Fruit fly (Drosophila melanogaster) whole organism, embryonic: ENCODE measurements around the gene pyd.

Source experiments
- Aef1 ChIP-seq: fragments of 200-800 bp; sonication (Bioruptor generic); IDR thresholded peaks from 3 replicates; pipeline ENCODE4 v1.3.6; 2022; ENCODE audit warnings: missing biosample characterization, missing genetic modification characterization
- Asciz ChIP-seq: fragments of 200-800 bp; sonication (Bioruptor generic); optimal IDR thresholded peaks from 2 replicates; lab custom pipeline; 2017; ENCODE audit warnings: missing biosample characterization, mild to moderate bottlenecking, missing genetic modification characterization, missing genetic modification reagents
- Atf6 ChIP-seq: fragments of 200-800 bp; sonication (Bioruptor generic); IDR thresholded peaks from 2 replicates; pipeline ENCODE4 v1.3.6; 2022; ENCODE audit warnings: missing biosample characterization, missing genetic modification characterization
- BEAF-32 ChIP-seq: fragments of 200-800 bp; sonication (Bioruptor generic); optimal IDR thresholded peaks from 3 replicates; lab custom pipeline; 2017; ENCODE audit warnings: missing biosample characterization, missing genetic modification characterization, mild to moderate bottlenecking, moderate library complexity, missing genetic modification reagents
- Blimp-1 ChIP-seq: fragments of 200-800 bp; sonication (Bioruptor generic); optimal IDR thresholded peaks from 3 replicates; lab custom pipeline; 2018; ENCODE audit warnings: missing biosample characterization, missing genetic modification characterization, mild to moderate bottlenecking, moderate library complexity, missing genetic modification reagents
- CG10462 ChIP-seq: fragments of 200-800 bp; sonication (Bioruptor generic); optimal IDR thresholded peaks from 2 replicates; lab custom pipeline; 2016; ENCODE audit warnings: missing biosample characterization, missing genetic modification characterization
- CG11398 ChIP-seq: fragments of 200-800 bp; sonication (Bioruptor generic); optimal IDR thresholded peaks from 2 replicates; lab custom pipeline; 2016; ENCODE audit warnings: missing biosample characterization, missing genetic modification characterization
- CG12299 ChIP-seq: fragments of 200-800 bp; sonication (Bioruptor generic); optimal IDR thresholded peaks from 2 replicates; lab custom pipeline; 2018; ENCODE audit warnings: missing biosample characterization, mild to moderate bottlenecking, missing genetic modification characterization
- CG13624 ChIP-seq: fragments of 200-800 bp; sonication (Bioruptor generic); optimal IDR thresholded peaks from 2 replicates; lab custom pipeline; 2016; ENCODE audit warnings: missing biosample characterization, missing genetic modification characterization
- CG13894 ChIP-seq: fragments of 200-800 bp; sonication (Bioruptor generic); optimal IDR thresholded peaks from 3 replicates; lab custom pipeline; 2018; ENCODE audit warnings: missing biosample characterization, mild to moderate bottlenecking, missing genetic modification characterization, moderate library complexity
- CG14965 ChIP-seq: fragments of 200-800 bp; sonication (Bioruptor generic); optimal IDR thresholded peaks from 2 replicates; lab custom pipeline; 2016; ENCODE audit warnings: missing biosample characterization, missing genetic modification characterization, borderline replicate concordance
- CG15011 ChIP-seq: fragments of 200-800 bp; sonication (Bioruptor generic); optimal IDR thresholded peaks from 3 replicates; lab custom pipeline; 2018; ENCODE audit warnings: missing biosample characterization, mild to moderate bottlenecking, missing genetic modification characterization
- CG15073 ChIP-seq: fragments of 200-800 bp; sonication (Bioruptor generic); optimal IDR thresholded peaks from 2 replicates; lab custom pipeline; 2016; ENCODE audit warnings: missing biosample characterization, missing genetic modification characterization
- CG17568 ChIP-seq: fragments of 200-800 bp; sonication (Bioruptor generic); optimal IDR thresholded peaks from 2 replicates; lab custom pipeline; 2018; ENCODE audit warnings: missing biosample characterization, mild to moderate bottlenecking, missing genetic modification characterization, moderate library complexity
- CG18011 ChIP-seq: fragments of 200-800 bp; sonication (Bioruptor generic); optimal IDR thresholded peaks from 2 replicates; lab custom pipeline; 2017; ENCODE audit warnings: missing biosample characterization, missing genetic modification characterization, mild to moderate bottlenecking, moderate library complexity, missing genotype
- CG1832 ChIP-seq: fragments of 200-800 bp; sonication (Bioruptor generic); optimal IDR thresholded peaks from 2 replicates; lab custom pipeline; 2017; ENCODE audit warnings: missing biosample characterization, mild to moderate bottlenecking, missing genetic modification characterization, inconsistent platforms
- CG31441 ChIP-seq: fragments of 200-800 bp; sonication (Bioruptor generic); IDR thresholded peaks from 2 replicates; pipeline ENCODE4 v1.3.6; 2022; ENCODE audit warnings: missing biosample characterization, missing genetic modification characterization
- CG3281 ChIP-seq: fragments of 200-800 bp; sonication (Bioruptor generic); optimal IDR thresholded peaks from 3 replicates; lab custom pipeline; 2017; ENCODE audit warnings: missing biosample characterization, mild to moderate bottlenecking, missing genetic modification characterization
- CG43689 ChIP-seq: fragments of 200-800 bp; sonication (Bioruptor generic); IDR thresholded peaks from 2 replicates; pipeline ENCODE4 v1.3.6; 2022; ENCODE audit warnings: missing biosample characterization, missing genetic modification characterization
- CG4707 ChIP-seq: fragments of 200-800 bp; sonication (Bioruptor generic); optimal IDR thresholded peaks from 2 replicates; lab custom pipeline; 2018; ENCODE audit warnings: missing biosample characterization, mild to moderate bottlenecking, missing genetic modification characterization, moderate library complexity
- CG9215 ChIP-seq: fragments of 200-800 bp; sonication (Bioruptor generic); IDR thresholded peaks from 2 replicates; pipeline ENCODE4 v1.3.6; 2022; ENCODE audit warnings: missing biosample characterization, missing genetic modification characterization
- CTCF ChIP-seq: fragments of 200-800 bp; sonication (Bioruptor generic); optimal IDR thresholded peaks from 2 replicates; lab custom pipeline; 2017; ENCODE audit warnings: missing biosample characterization, mild to moderate bottlenecking, missing genetic modification characterization, moderate library complexity
- CrebB ChIP-seq: fragments of 200-800 bp; sonication (Bioruptor generic); optimal IDR thresholded peaks from 3 replicates; lab custom pipeline; 2018; ENCODE audit warnings: missing biosample characterization, mild to moderate bottlenecking, missing genetic modification characterization
- Dp ChIP-seq: fragments of 200-800 bp; sonication (Bioruptor generic); optimal IDR thresholded peaks from 2 replicates; lab custom pipeline; 2018; ENCODE audit warnings: missing biosample characterization, mild to moderate bottlenecking, missing genetic modification characterization, moderate library complexity
- HLH4C ChIP-seq: fragments of 200-800 bp; sonication (Bioruptor generic); IDR thresholded peaks from 3 replicates; pipeline ENCODE4 v1.3.6; 2022; ENCODE audit warnings: missing biosample characterization, missing genetic modification characterization; ENCODE audit not compliant: partially characterized antibody
- HmgZ ChIP-seq: fragments of 200-800 bp; sonication (Bioruptor generic); optimal IDR thresholded peaks from 2 replicates; lab custom pipeline; 2018; ENCODE audit warnings: missing biosample characterization, mild to moderate bottlenecking, missing genetic modification characterization
- MTF-1 ChIP-seq: fragments of 200-800 bp; sonication (Bioruptor generic); optimal IDR thresholded peaks from 2 replicates; lab custom pipeline; 2018; ENCODE audit warnings: missing biosample characterization, mild to moderate bottlenecking, missing genetic modification characterization, borderline replicate concordance
- Oli ChIP-seq: fragments of 200-800 bp; sonication (Bioruptor generic); optimal IDR thresholded peaks from 2 replicates; lab custom pipeline; 2018; ENCODE audit warnings: missing biosample characterization, mild to moderate bottlenecking, missing genetic modification characterization, moderate library complexity
- Rx ChIP-seq: fragments of 200-800 bp; sonication (Bioruptor generic); IDR thresholded peaks from 2 replicates; pipeline ENCODE4 v1.3.6; 2022; ENCODE audit warnings: missing biosample characterization, missing genetic modification characterization
- Side ChIP-seq: fragments of 200-800 bp; sonication (Bioruptor generic); optimal IDR thresholded peaks from 2 replicates; lab custom pipeline; 2016; ENCODE audit warnings: missing biosample characterization, missing genetic modification characterization
- Sin3A ChIP-seq: fragments of >200 bp; optimal IDR thresholded peaks from 2 replicates; lab custom pipeline; 2018
- Six4 ChIP-seq: fragments of 200-800 bp; sonication (Bioruptor generic); optimal IDR thresholded peaks from 2 replicates; lab custom pipeline; 2016; ENCODE audit warnings: missing biosample characterization, missing genetic modification characterization
- ab ChIP-seq: fragments of 200-800 bp; sonication (Bioruptor generic); optimal IDR thresholded peaks from 2 replicates; lab custom pipeline; 2016; ENCODE audit warnings: missing biosample characterization, missing genetic modification characterization
- al ChIP-seq: fragments of 200-800 bp; sonication (Bioruptor generic); IDR thresholded peaks from 2 replicates; pipeline ENCODE4 v1.3.6; 2022; ENCODE audit warnings: missing biosample characterization, missing genetic modification characterization
- chif ChIP-seq, 2 experiments: fragments of 200-800 bp; sonication (Bioruptor generic); optimal IDR thresholded peaks; 3 replicates each; lab custom pipeline; 2016; ENCODE audit warnings: missing biosample characterization in 2 of 2, missing genetic modification characterization in 2 of 2
- gem ChIP-seq: fragments of 200-800 bp; sonication (Bioruptor generic); optimal IDR thresholded peaks from 2 replicates; lab custom pipeline; 2019; ENCODE audit warnings: missing biosample characterization, mild to moderate bottlenecking, missing genetic modification characterization, moderate library complexity
- grn ChIP-seq: fragments of 200-800 bp; sonication (Bioruptor generic); optimal IDR thresholded peaks from 3 replicates; lab custom pipeline; 2017; ENCODE audit warnings: missing biosample characterization, missing genetic modification characterization
- her ChIP-seq: fragments of 200-800 bp; sonication (Bioruptor generic); optimal IDR thresholded peaks from 2 replicates; lab custom pipeline; 2016; ENCODE audit warnings: missing biosample characterization, missing genetic modification characterization
- jigr1 ChIP-seq: fragments of 200-800 bp; sonication (Bioruptor generic); IDR thresholded peaks from 3 replicates; pipeline ENCODE4 v1.3.6; 2022; ENCODE audit warnings: missing biosample characterization, missing genetic modification characterization
- jing ChIP-seq: fragments of 200-800 bp; sonication (Bioruptor generic); optimal IDR thresholded peaks from 2 replicates; lab custom pipeline; 2018; ENCODE audit warnings: missing biosample characterization, mild to moderate bottlenecking, missing genetic modification characterization
- nau ChIP-seq: fragments of 200-800 bp; sonication (Bioruptor generic); optimal IDR thresholded peaks from 3 replicates; lab custom pipeline; 2017; ENCODE audit warnings: missing biosample characterization, mild to moderate bottlenecking, missing genetic modification characterization, missing genetic modification reagents
- oc ChIP-seq: fragments of 200-800 bp; sonication (Bioruptor generic); optimal IDR thresholded peaks from 2 replicates; lab custom pipeline; 2018; ENCODE audit warnings: missing biosample characterization, mild to moderate bottlenecking, missing genetic modification characterization, moderate library complexity
- pb ChIP-seq: fragments of 200-800 bp; sonication (Bioruptor generic); optimal IDR thresholded peaks from 3 replicates; lab custom pipeline; 2016; ENCODE audit warnings: missing biosample characterization, missing genetic modification characterization
- sens-2 ChIP-seq: fragments of 200-800 bp; sonication (Bioruptor generic); IDR thresholded peaks from 2 replicates; pipeline ENCODE4 v1.3.6; 2022; ENCODE audit warnings: missing biosample characterization, missing genetic modification characterization
- seq ChIP-seq: fragments of 200-800 bp; sonication (Bioruptor generic); IDR thresholded peaks from 2 replicates; pipeline ENCODE4 v1.3.6; 2022; ENCODE audit warnings: missing biosample characterization, missing genetic modification characterization
- so ChIP-seq: fragments of 200-800 bp; sonication (Bioruptor generic); IDR thresholded peaks from 3 replicates; pipeline ENCODE4 v1.3.6; 2022; ENCODE audit warnings: missing biosample characterization, missing genetic modification characterization
- sug ChIP-seq: fragments of 200-800 bp; optimal IDR thresholded peaks from 2 replicates; lab custom pipeline; 2019; ENCODE audit warnings: missing biosample characterization, mild to moderate bottlenecking, missing genetic modification characterization, moderate library complexity
- tll ChIP-seq, 2 experiments: fragments of 200-800 bp in 1 of 2; fragments of >200 bp in 1 of 2; sonication (Bioruptor generic) in 1 of 2; optimal IDR thresholded peaks; 2 replicates each; lab custom pipeline; 2017 to 2019; ENCODE audit warnings: missing biosample characterization in 2 of 2, missing genetic modification characterization in 2 of 2, mild to moderate bottlenecking in 1 of 2, moderate library complexity in 1 of 2
- trem ChIP-seq: fragments of 200-800 bp; optimal IDR thresholded peaks from 3 replicates; lab custom pipeline; 2019; ENCODE audit warnings: missing biosample characterization, mild to moderate bottlenecking, missing genetic modification characterization, moderate library complexity
- unpg ChIP-seq: fragments of 200-800 bp; sonication (Bioruptor generic); optimal IDR thresholded peaks from 3 replicates; lab custom pipeline; 2018; ENCODE audit warnings: missing biosample characterization, mild to moderate bottlenecking, missing genetic modification characterization, moderate library complexity

pyd gene

dm6 chr3R:8811323-8811936 lies 120.3 kb downstream of the pyd start (continued):
- TF ChIP-seq CG4707 (GFP tag; lab: Kevin White, UChicago) = peak; percentile 94
- TF ChIP-seq sens-2 (GFP tag; lab: Robert Waterston, UW) = peak; percentile 97
- peak; percentile 96 for TF ChIP-seq her (GFP tag; lab: Kevin White, UChicago)
- TF ChIP-seq jigr1 = peak; percentile 97
- peak; percentile 98 for TF ChIP-seq CG17568
- TF ChIP-seq Oli (tag; lab: Kevin White, UChicago) = peak; percentile 99
- peak; percentile 37 for TF ChIP-seq Dp (GFP tag; lab: Kevin White, UChicago)
- TF ChIP-seq sug (tag; lab: Kevin White, UChicago) = peak; percentile 98
- peak; percentile 99 for TF ChIP-seq HmgZ (tag; lab: Kevin White, UChicago)
- TF ChIP-seq Six4 (GFP tag; lab: Kevin White, UChicago) = peak; percentile 98
- peak; percentile 97 for TF ChIP-seq Blimp-1 (GFP tag; lab: Kevin White, UChicago)
- TF ChIP-seq unpg = peak; percentile 99
- TF ChIP-seq nau (GFP tag; lab: Kevin White, UChicago) = peak; percentile 99
- TF ChIP-seq pb = peak; percentile 97
- TF ChIP-seq tll (GFP tag; optimal IDR thresholded peaks at IDR 0.05; lab: Kevin White, UChicago) = no peak
- peak; percentile 86 for TF ChIP-seq CG15073 (GFP tag; lab: Kevin White, UChicago)
- peak; percentile 99 for TF ChIP-seq oc (tag; lab: Kevin White, UChicago)
- peak; percentile 99 for TF ChIP-seq gem (tag; lab: Kevin White, UChicago)
- peak; percentile 99 for TF ChIP-seq so
- peak; percentile 86 for TF ChIP-seq grn
- TF ChIP-seq al (GFP tag; lab: Robert Waterston, UW) = peak; percentile 99
- peak; percentile 99 for TF ChIP-seq CG13894 (tag; lab: Kevin White, UChicago)
- TF ChIP-seq CG11398 (GFP tag; lab: Kevin White, UChicago) = peak; percentile 97
- TF ChIP-seq CG10462 (GFP tag; lab: Kevin White, UChicago) = peak; percentile 98
- TF ChIP-seq Atf6 (GFP tag; lab: Robert Waterston, UW) = peak; percentile 99
- TF ChIP-seq CG1832 (GFP tag; lab: Kevin White, UChicago) = no peak
- TF ChIP-seq CG14965 (GFP tag; lab: Kevin White, UChicago) = peak; percentile 89
- peak; percentile 75 for TF ChIP-seq CTCF (GFP tag; lab: Kevin White, UChicago)
- TF ChIP-seq Asciz (GFP tag; lab: Kevin White, UChicago) = peak; percentile 97
- TF ChIP-seq CG13624 (GFP tag; lab: Kevin White, UChicago) = peak; percentile 99
- TF ChIP-seq CG31441 (GFP tag; lab: Robert Waterston, UW) = peak; percentile 88
- peak; percentile 99 for TF ChIP-seq CG15011 (GFP tag; lab: Kevin White, UChicago)
- TF ChIP-seq CrebB (tag; lab: Kevin White, UChicago) = peak; percentile 99
- TF ChIP-seq BEAF-32 (GFP tag; lab: Kevin White, UChicago) = peak; percentile 32
- TF ChIP-seq Sin3A = no peak
- peak; percentile 99 for TF ChIP-seq CG3281 (GFP tag; lab: Kevin White, UChicago)
- peak; percentile 98 for TF ChIP-seq CG9215 (GFP tag; lab: Robert Waterston, UW)
- TF ChIP-seq trem (tag; lab: Kevin White, UChicago) = peak; percentile 94
- TF ChIP-seq Side (GFP tag; lab: Kevin White, UChicago) = peak; percentile 99
- TF ChIP-seq Aef1 (GFP tag; lab: Robert Waterston, UW) = peak; percentile 99
- TF ChIP-seq jing (GFP tag; lab: Kevin White, UChicago) = peak; percentile 99
- TF ChIP-seq CG43689 (GFP tag; lab: Robert Waterston, UW) = peak; percentile 97
- peak; percentile 99 for TF ChIP-seq seq (GFP tag; lab: Robert Waterston, UW)
- TF ChIP-seq MTF-1 = peak; percentile 97
- peak; percentile 97 for TF ChIP-seq ab (GFP tag; lab: Kevin White, UChicago)
- peak; percentile 98 for TF ChIP-seq CG12299
- peak; percentile 98 for TF ChIP-seq Rx
- TF ChIP-seq CG18011 (GFP tag; lab: Kevin White, UChicago) = peak; percentile 92
- TF ChIP-seq chif (GFP tag; optimal IDR thresholded peaks at IDR 0.05; lab: Kevin White, UChicago) = peak; percentile 98 to 99
- TF ChIP-seq HLH4C (GFP tag; lab: Robert Waterston, UW) = no peak
